Worm (Caenorhabditis elegans): ENCODE measurements around the gene vha-13.

The vha-13 gene

ce11 chrV:14312695-14313094, 38.8 kb upstream of the vha-13 start, which contains the start of gene F14D7.8 (continued):
- no peak for TF ChIP-seq ceh-14 (tag; optimal IDR thresholded peaks at IDR 0.05)
- TF ChIP-seq Y22D7AL.16 (tag; optimal IDR thresholded peaks at IDR 0.05) = no peak

ce11 chrV:14314236-14314635, 37.3 kb upstream of the vha-13 start, which contains the start of gene F47B8.1:
TSS of gene F47B8.1 (minus strand) at chrV:14314336.
- no peak for TF ChIP-seq nhr-11 (tag; optimal IDR thresholded peaks at IDR 0.05)
- no peak for TF ChIP-seq nhr-232 (tag; optimal IDR thresholded peaks at IDR 0.05)
- TF ChIP-seq hlh-8 (tag; optimal IDR thresholded peaks at IDR 0.05) = no peak
- no peak for TF ChIP-seq sdc-2 (tag; optimal IDR thresholded peaks at IDR 0.05)
- TF ChIP-seq lim-6 (tag; optimal IDR thresholded peaks at IDR 0.05) = no peak
- no peak for TF ChIP-seq ahr-1 (tag; optimal IDR thresholded peaks at IDR 0.05)
- no peak for TF ChIP-seq dmd-4 (tag; optimal IDR thresholded peaks at IDR 0.05; ENCODE audit: borderline replicate concordance)
- TF ChIP-seq unc-42 (tag; optimal IDR thresholded peaks at IDR 0.05) = no peak
- TF ChIP-seq syd-9 (tag; optimal IDR thresholded peaks at IDR 0.05) = no peak
- TF ChIP-seq fax-1 (tag; optimal IDR thresholded peaks at IDR 0.05) = no peak
- no peak for TF ChIP-seq fkh-10 (GFP tag; optimal IDR thresholded peaks at IDR 0.05)
- no peak for TF ChIP-seq ceh-19 (GFP tag; optimal IDR thresholded peaks at IDR 0.05)
- no peak for TF ChIP-seq ceh-14 (tag; optimal IDR thresholded peaks at IDR 0.05)
- TF ChIP-seq odd-2 (tag; optimal IDR thresholded peaks at IDR 0.05) = no peak

- TF ChIP-seq eyg-1 (tag; optimal IDR thresholded peaks at IDR 0.05) (no peak), ceh-48 (tag; optimal IDR thresholded peaks at IDR 0.05) (no peak), tbx-7 (tag; optimal IDR thresholded peaks at IDR 0.05) (no peak), F13H6.1 (tag; optimal IDR thresholded peaks at IDR 0.05) (no peak), sox-4 (tag; optimal IDR thresholded peaks at IDR 0.05) (no peak), ceh-22 (tag; optimal IDR thresholded peaks at IDR 0.05) (no peak), ets-4 (tag; optimal IDR thresholded peaks at IDR 0.05) (no peak), ceh-19 (GFP tag; optimal IDR thresholded peaks at IDR 0.05) (no peak), ceh-2 (tag; optimal IDR thresholded peaks at IDR 0.05) (no peak), ceh-34 (tag; optimal IDR thresholded peaks at IDR 0.05) (no peak), elt-4 (tag; optimal IDR thresholded peaks at IDR 0.05) (no peak), ceh-24 (tag; optimal IDR thresholded peaks at IDR 0.05) (no peak), ceh-9 (tag; optimal IDR thresholded peaks at IDR 0.05) (no peak), ceh-18 (tag; optimal IDR thresholded peaks at IDR 0.05) (no peak), sdc-2 (tag; optimal IDR thresholded peaks at IDR 0.05) (no peak), ceh-31 (tag; optimal IDR thresholded peaks at IDR 0.05) (no peak), lim-6 (tag; optimal IDR thresholded peaks at IDR 0.05) (no peak), hlh-30 (tag; optimal IDR thresholded peaks at IDR 0.05; ENCODE audit: insufficient read depth) (no peak), pqm-1 (tag; optimal IDR thresholded peaks at IDR 0.05) (no peak), tbx-2 (tag; optimal IDR thresholded peaks at IDR 0.05) (no peak)
These were observed 35.0 kb upstream of the vha-13 start, which contains the start of gene F47B8.2 for ce11 chrV:14316525-14316924. TSS of gene F47B8.2 (minus strand) at chrV:14316625.

ce11 chrV:14317204-14317603, 34.3 kb upstream of the vha-13 start:
- TF ChIP-seq dve-1 (tag; optimal IDR thresholded peaks at IDR 0.05) (no peak), ceh-2 (tag; optimal IDR thresholded peaks at IDR 0.05) (no peak), tbx-2 (tag; optimal IDR thresholded peaks at IDR 0.05) (no peak), ama-1 (optimal IDR thresholded peaks at IDR 0.05) (no peak), ahr-1 (tag; optimal IDR thresholded peaks at IDR 0.05) (no peak), eyg-1 (tag; optimal IDR thresholded peaks at IDR 0.05) (no peak)

- TF ChIP-seq tbx-2 (tag; optimal IDR thresholded peaks at IDR 0.05) = no peak
- no peak for TF ChIP-seq dve-1 (tag; optimal IDR thresholded peaks at IDR 0.05)
- TF ChIP-seq madf-2 (tag; optimal IDR thresholded peaks at IDR 0.05) = no peak
- TF ChIP-seq hlh-8 (tag; optimal IDR thresholded peaks at IDR 0.05) = no peak
- TF ChIP-seq lin-11 (tag; optimal IDR thresholded peaks at IDR 0.05) = no peak
- no peak for TF ChIP-seq ttx-3 (tag; optimal IDR thresholded peaks at IDR 0.05)
- TF ChIP-seq ceh-19 (GFP tag; optimal IDR thresholded peaks at IDR 0.05) = no peak
- TF ChIP-seq ceh-14 (tag; optimal IDR thresholded peaks at IDR 0.05) = no peak
- no peak for TF ChIP-seq K09A11.1 (tag; optimal IDR thresholded peaks at IDR 0.05; ENCODE audit: insufficient read depth)
- TF ChIP-seq ceh-30 (tag; optimal IDR thresholded peaks at IDR 0.05) = no peak
- no peak for TF ChIP-seq unc-42 (tag; optimal IDR thresholded peaks at IDR 0.05)
These were observed 33.9 kb upstream of the vha-13 start for ce11 chrV:14317621-14318020.
